Fruit fly (Drosophila melanogaster) whole organism, embryonic: ENCODE data around the gene CG17140.

Experiments
- C15 ChIP-seq: fragments of 200-800 bp; sonication (Bioruptor generic); IDR thresholded peaks from 3 replicates; pipeline ENCODE4 v1.3.6; 2022; ENCODE audit warnings: missing biosample characterization, missing genetic modification characterization
- CG6791 ChIP-seq: fragments of 200-800 bp; sonication (Bioruptor generic); IDR thresholded peaks from 3 replicates; pipeline ENCODE4 v1.3.6; 2022; ENCODE audit warnings: missing biosample characterization, missing genetic modification characterization; ENCODE audit not compliant: partially characterized antibody
- CG7556 ChIP-seq: fragments of 200-800 bp; sonication (Bioruptor generic); optimal IDR thresholded peaks from 2 replicates; lab custom pipeline; 2017; ENCODE audit warnings: missing biosample characterization, mild to moderate bottlenecking, missing genetic modification characterization
- CG8924 ChIP-seq: fragments of 200-800 bp; optimal IDR thresholded peaks from 3 replicates; lab custom pipeline; 2019; ENCODE audit warnings: missing biosample characterization, mild to moderate bottlenecking, missing genetic modification characterization, moderate library complexity
- CoRest ChIP-seq: fragments of 200-800 bp; sonication (Bioruptor generic); optimal IDR thresholded peaks from 3 replicates; lab custom pipeline; 2018; ENCODE audit warnings: missing biosample characterization, mild to moderate bottlenecking, missing genetic modification characterization, moderate library complexity
- Hsf ChIP-seq: fragments of 200-800 bp; sonication (Bioruptor generic); optimal IDR thresholded peaks from 3 replicates; lab custom pipeline; 2016; ENCODE audit warnings: missing biosample characterization, missing genetic modification characterization
- dati ChIP-seq: fragments of 200-800 bp; sonication (Bioruptor generic); IDR thresholded peaks from 2 replicates; pipeline ENCODE4 v1.3.6; 2022; ENCODE audit warnings: missing biosample characterization, missing genetic modification characterization
- dpn ChIP-seq, 2 experiments: fragments of 200-800 bp; sonication (Bioruptor generic); optimal IDR thresholded peaks; 3 replicates each; lab custom pipeline; 2016; ENCODE audit warnings: missing biosample characterization in 2 of 2, missing genetic modification characterization in 2 of 2
- gcm ChIP-seq: fragments of 200-800 bp; sonication (Bioruptor generic); optimal IDR thresholded peaks from 2 replicates; lab custom pipeline; 2019; ENCODE audit warnings: missing biosample characterization, mild to moderate bottlenecking, missing genetic modification characterization, moderate library complexity
- pfk ChIP-seq: fragments of 200-800 bp; sonication (Bioruptor generic); optimal IDR thresholded peaks from 2 replicates; lab custom pipeline; 2018; ENCODE audit warnings: missing biosample characterization, mild to moderate bottlenecking, missing genetic modification characterization, moderate library complexity
- sisA ChIP-seq: fragments of 200-800 bp; sonication (Bioruptor generic); IDR thresholded peaks from 2 replicates; pipeline ENCODE4 v1.3.6; 2022; ENCODE audit warnings: missing biosample characterization, missing genetic modification characterization
- usp ChIP-seq: fragments of >200 bp; optimal IDR thresholded peaks from 2 replicates; lab custom pipeline; 2017; ENCODE audit warnings: missing biosample characterization, missing genetic modification characterization
- zfh1 ChIP-seq: fragments of 200-800 bp; sonication (Bioruptor generic); IDR thresholded peaks from 3 replicates; pipeline ENCODE4 v1.3.6; 2022; ENCODE audit warnings: missing biosample characterization, missing genetic modification characterization

- TF ChIP-seq C15 (GFP tag; lab: Robert Waterston, UW) (no peak), dpn (GFP tag; optimal IDR thresholded peaks at IDR 0.05; lab: Kevin White, UChicago) (no peak), CoRest (tag; lab: Kevin White, UChicago) (no peak), zfh1 (GFP tag; lab: Robert Waterston, UW) (no peak), CG7556 (GFP tag; lab: Kevin White, UChicago) (no peak), usp (no peak), CG8924 (tag; lab: Kevin White, UChicago) (no peak), dati (GFP tag; lab: Robert Waterston, UW) (no peak), pfk (no peak), sisA (GFP tag; lab: Robert Waterston, UW) (no peak), CG6791 (GFP tag; lab: Robert Waterston, UW) (no peak), gcm (GFP tag; lab: Kevin White, UChicago) (no peak), Hsf (GFP tag; lab: Kevin White, UChicago) (no peak)
Observed at dm6 chr2L:10837491-10837890, 8.0 kb downstream of the CG17140 start, which contains the start of gene Nos.
